Worm (Caenorhabditis elegans): Measurements from ENCODE around the gene C35D10.5.

C35D10.5 gene

ce11 chrIII:4906896-4907295 is 44.7 kb downstream of the C35D10.5 start, which contains the start of gene rom-1:
Gene rom-1, plus strand, starts transcription at chrIII:4907196.
- no peak for TF ChIP-seq lin-13 (GFP tag; optimal IDR thresholded peaks at IDR 0.05)
- TF ChIP-seq lin-38 (GFP tag; IDR thresholded peaks at IDR 0.05): no peak
- TF ChIP-seq Y105C5A.15 (GFP tag; IDR thresholded peaks at IDR 0.05): no peak
- TF ChIP-seq saeg-2 (GFP tag; IDR thresholded peaks at IDR 0.05): no peak
- no peak for TF ChIP-seq zfp-3 (GFP tag; conservative IDR thresholded peaks at IDR 0.05)
- no peak for TF ChIP-seq lin-1 (GFP tag; IDR thresholded peaks at IDR 0.05)
- TF ChIP-seq D1046.2 (GFP tag; IDR thresholded peaks at IDR 0.05): no peak
- no peak for TF ChIP-seq unc-62 (GFP tag; optimal IDR thresholded peaks at IDR 0.05 in 1 of 2)
- TF ChIP-seq unc-62 (tag; optimal IDR thresholded peaks at IDR 0.05): no peak
- TF ChIP-seq lin-39 (tag; optimal IDR thresholded peaks at IDR 0.05): no peak
- TF ChIP-seq ceh-62 (tag; optimal IDR thresholded peaks at IDR 0.05): no peak
- no peak for TF ChIP-seq dmd-8 (GFP tag; IDR thresholded peaks at IDR 0.05)
- TF ChIP-seq zfp-2 (tag; optimal IDR thresholded peaks at IDR 0.05): no peak
- TF ChIP-seq nhr-76 (tag; optimal IDR thresholded peaks at IDR 0.05): no peak
- no peak for TF ChIP-seq ctbp-1 (GFP tag; IDR thresholded peaks at IDR 0.05)
- TF ChIP-seq Y48G9A.11 (GFP tag; IDR thresholded peaks at IDR 0.05): no peak
- no peak for TF ChIP-seq daf-12 (tag; optimal IDR thresholded peaks at IDR 0.05)
- no peak for TF ChIP-seq nhr-102 (tag; optimal IDR thresholded peaks at IDR 0.05)
- TF ChIP-seq spr-1 (tag; optimal IDR thresholded peaks at IDR 0.05): no peak
- no peak for TF ChIP-seq nhr-25 (tag; optimal IDR thresholded peaks at IDR 0.05; ENCODE audit: borderline replicate concordance, insufficient read depth)
- no peak for TF ChIP-seq attf-4 (tag; optimal IDR thresholded peaks at IDR 0.05)

- TF ChIP-seq dmd-9 (GFP tag; IDR thresholded peaks at IDR 0.05) (no peak), lin-39 (tag; optimal IDR thresholded peaks at IDR 0.05) (no peak), pqm-1 (tag; optimal IDR thresholded peaks at IDR 0.05) (no peak), dve-1 (tag; optimal IDR thresholded peaks at IDR 0.05; ENCODE audit: insufficient read depth) (no peak), set-16 (GFP tag; IDR thresholded peaks at IDR 0.05) (no peak), php-3 (GFP tag; IDR thresholded peaks at IDR 0.05) (no peak), lin-15B (tag; optimal IDR thresholded peaks at IDR 0.05) (no peak), F10B5.3 (tag; optimal IDR thresholded peaks at IDR 0.05) (no peak), zip-11 (GFP tag; IDR thresholded peaks at IDR 0.05) (no peak), lin-1 (GFP tag; IDR thresholded peaks at IDR 0.05) (no peak), hif-1 (tag; optimal IDR thresholded peaks at IDR 0.05) (no peak), mes-2 (tag; optimal IDR thresholded peaks at IDR 0.05; ENCODE audit: poor library complexity, severe bottlenecking) (no peak), snpc-4 (tag; optimal IDR thresholded peaks at IDR 0.05) (no peak), mxl-3 (GFP tag; optimal IDR thresholded peaks at IDR 0.05) (no peak), rbr-2 (tag; optimal IDR thresholded peaks at IDR 0.05) (no peak), tag-97 (GFP tag; IDR thresholded peaks at IDR 0.05) (no peak), mdl-1 (tag; optimal IDR thresholded peaks at IDR 0.05) (no peak), sdz-12 (GFP tag; optimal IDR thresholded peaks at IDR 0.05) (no peak), ces-1 (GFP tag; optimal IDR thresholded peaks at IDR 0.05) (no peak), egl-43 (GFP tag; IDR thresholded peaks at IDR 0.05) (no peak)
Observed at ce11 chrIII:4909938-4910337, 47.8 kb downstream of the C35D10.5 start, which contains the start of gene F26F4.12. Gene F26F4.12, minus strand, starts transcription at chrIII:4910038.

DNA sequence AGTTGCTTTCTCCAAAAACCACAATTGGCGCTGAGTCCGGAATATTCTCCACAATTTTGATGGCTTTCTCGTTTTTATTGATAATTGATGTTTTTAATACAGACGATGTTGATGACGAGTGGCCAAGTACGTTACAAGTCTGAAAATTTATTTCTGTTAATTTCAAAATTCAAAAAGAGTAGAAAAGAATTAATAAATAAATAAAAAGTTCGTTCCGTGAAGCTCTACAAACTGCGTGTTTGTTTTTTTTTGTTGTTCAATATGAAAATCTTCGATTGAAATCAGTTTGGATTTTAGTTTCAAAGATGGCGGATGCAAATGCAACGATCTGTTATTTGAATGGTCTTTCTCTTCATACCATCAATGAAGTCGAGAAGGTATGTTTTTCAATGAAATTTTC is 48.8 kb downstream of the C35D10.5 start, which contains the start of gene F26F4.2:
TSS of gene F26F4.2 (plus strand) at position 301 of the 400 bp plus-strand sequence.
- no peak for TF ChIP-seq mes-2 (tag; optimal IDR thresholded peaks at IDR 0.05; ENCODE audit: poor library complexity, severe bottlenecking)
- TF ChIP-seq hif-1 (tag; optimal IDR thresholded peaks at IDR 0.05): no peak
- no peak for TF ChIP-seq lin-1 (GFP tag; IDR thresholded peaks at IDR 0.05)
- TF ChIP-seq gei-8 (GFP tag; optimal IDR thresholded peaks at IDR 0.05): no peak
- TF ChIP-seq vab-7 (GFP tag; IDR thresholded peaks at IDR 0.05): no peak

Measured in whole organism, L4 larva.